Fruit fly (Drosophila melanogaster) whole organism, embryonic: ENCODE data around the gene CG4270.

Experiments used
- ATbp ChIP-seq: fragments of 200-800 bp; sonication (Bioruptor generic); optimal IDR thresholded peaks from 2 replicates; lab custom pipeline; 2017; ENCODE audit warnings: missing biosample characterization, mild to moderate bottlenecking, missing genetic modification characterization, missing genetic modification reagents
- B-H2 ChIP-seq: fragments of 200-800 bp; sonication (Bioruptor generic); optimal IDR thresholded peaks from 2 replicates; lab custom pipeline; 2018; ENCODE audit warnings: missing biosample characterization, mild to moderate bottlenecking, missing genetic modification characterization
- Blimp-1 ChIP-seq: fragments of 200-800 bp; sonication (Bioruptor generic); optimal IDR thresholded peaks from 3 replicates; lab custom pipeline; 2018; ENCODE audit warnings: missing biosample characterization, missing genetic modification characterization, mild to moderate bottlenecking, moderate library complexity, missing genetic modification reagents
- CG11398 ChIP-seq: fragments of 200-800 bp; sonication (Bioruptor generic); optimal IDR thresholded peaks from 2 replicates; lab custom pipeline; 2016; ENCODE audit warnings: missing biosample characterization, missing genetic modification characterization
- CG1233 ChIP-seq: fragments of 200-800 bp; sonication (Bioruptor generic); optimal IDR thresholded peaks from 4 replicates; lab custom pipeline; 2018; ENCODE audit warnings: missing biosample characterization, mild to moderate bottlenecking, missing genetic modification characterization
- CG12744 ChIP-seq: fragments of 200-800 bp; sonication (Bioruptor generic); optimal IDR thresholded peaks from 2 replicates; lab custom pipeline; 2016; ENCODE audit warnings: missing biosample characterization, missing genetic modification characterization
- CG12942 ChIP-seq: fragments of 200-800 bp; sonication (Bioruptor generic); optimal IDR thresholded peaks from 3 replicates; lab custom pipeline; 2016; ENCODE audit warnings: missing biosample characterization, missing genetic modification characterization
- CG14667 ChIP-seq: fragments of 200-800 bp; sonication (Bioruptor generic); IDR thresholded peaks from 2 replicates; pipeline ENCODE4 v1.3.6; 2022; ENCODE audit warnings: missing biosample characterization, missing genetic modification characterization
- CG15601 ChIP-seq: fragments of 200-800 bp; sonication (Bioruptor generic); optimal IDR thresholded peaks from 3 replicates; lab custom pipeline; 2019; ENCODE audit warnings: missing biosample characterization, mild to moderate bottlenecking, missing genetic modification characterization, moderate library complexity
- CG15696 ChIP-seq: fragments of 200-800 bp; sonication (Bioruptor generic); optimal IDR thresholded peaks from 2 replicates; lab custom pipeline; 2019; ENCODE audit warnings: missing biosample characterization, mild to moderate bottlenecking, missing genetic modification characterization, moderate library complexity
- CG16779 ChIP-seq: fragments of 200-800 bp; sonication (Bioruptor generic); IDR thresholded peaks from 2 replicates; pipeline ENCODE4 v1.3.6; 2022; ENCODE audit warnings: missing biosample characterization, missing genetic modification characterization
- CG17568 ChIP-seq: fragments of 200-800 bp; sonication (Bioruptor generic); optimal IDR thresholded peaks from 2 replicates; lab custom pipeline; 2018; ENCODE audit warnings: missing biosample characterization, mild to moderate bottlenecking, missing genetic modification characterization, moderate library complexity
- CG2199 ChIP-seq: fragments of 200-800 bp; sonication (Bioruptor generic); IDR thresholded peaks from 3 replicates; pipeline ENCODE4 v1.3.6; 2022; ENCODE audit warnings: missing biosample characterization, missing genetic modification characterization
- CG2875 ChIP-seq: fragments of 200-800 bp; sonication (Bioruptor generic); optimal IDR thresholded peaks from 2 replicates; lab custom pipeline; 2017; ENCODE audit warnings: missing biosample characterization, mild to moderate bottlenecking, missing genetic modification characterization, missing genetic modification reagents
- CG30403 ChIP-seq: fragments of 200-800 bp; sonication (Bioruptor generic); optimal IDR thresholded peaks from 3 replicates; lab custom pipeline; 2016; ENCODE audit warnings: missing biosample characterization, missing genetic modification characterization
- CG4360 ChIP-seq: fragments of 200-800 bp; sonication (Bioruptor generic); IDR thresholded peaks from 2 replicates; pipeline ENCODE4 v1.3.6; 2022; ENCODE audit warnings: missing biosample characterization, missing genetic modification characterization
- CG4707 ChIP-seq: fragments of 200-800 bp; sonication (Bioruptor generic); optimal IDR thresholded peaks from 2 replicates; lab custom pipeline; 2018; ENCODE audit warnings: missing biosample characterization, mild to moderate bottlenecking, missing genetic modification characterization, moderate library complexity
- CG4730 ChIP-seq: fragments of 200-800 bp; sonication (Bioruptor generic); IDR thresholded peaks from 2 replicates; pipeline ENCODE4 v1.3.6; 2022; ENCODE audit warnings: missing biosample characterization, missing genetic modification characterization
- CG5180 ChIP-seq: fragments of 200-800 bp; sonication (Bioruptor generic); optimal IDR thresholded peaks from 3 replicates; lab custom pipeline; 2017; ENCODE audit warnings: missing biosample characterization, missing genetic modification characterization, mild to moderate bottlenecking, moderate library complexity, missing genetic modification reagents
- CG6683 ChIP-seq: fragments of 200-800 bp; sonication (Bioruptor generic); optimal IDR thresholded peaks from 2 replicates; lab custom pipeline; 2017; ENCODE audit warnings: missing biosample characterization, mild to moderate bottlenecking, missing genetic modification characterization, missing genetic modification reagents
- CG6689 ChIP-seq: fragments of 200-800 bp; sonication (Bioruptor generic); IDR thresholded peaks from 2 replicates; pipeline ENCODE4 v1.3.6; 2022; ENCODE audit warnings: missing biosample characterization, missing genetic modification characterization
- CG7357 ChIP-seq: fragments of 200-800 bp; sonication (Bioruptor generic); IDR thresholded peaks from 3 replicates; pipeline ENCODE4 v1.3.6; 2022; ENCODE audit warnings: missing biosample characterization, missing genetic modification characterization
- CG9437 ChIP-seq: fragments of 200-800 bp; sonication (Bioruptor generic); optimal IDR thresholded peaks from 2 replicates; lab custom pipeline; 2018; ENCODE audit warnings: missing biosample characterization, mild to moderate bottlenecking, missing genetic modification characterization
- D19B ChIP-seq: fragments of 200-800 bp; sonication (Bioruptor generic); optimal IDR thresholded peaks from 2 replicates; lab custom pipeline; 2017; ENCODE audit warnings: missing biosample characterization, mild to moderate bottlenecking, missing genetic modification characterization
- Eip74EF ChIP-seq, 2 experiments: fragments of 200-800 bp in 1 of 2; fragments of >200 bp in 1 of 2; sonication (Bioruptor generic) in 1 of 2; optimal IDR thresholded peaks; 2 replicates each; lab custom pipeline; 2017 to 2019; ENCODE audit warnings: missing biosample characterization in 2 of 2, missing genetic modification characterization in 2 of 2, mild to moderate bottlenecking in 1 of 2, moderate library complexity in 1 of 2
- Gsc ChIP-seq: fragments of 200-800 bp; sonication (Bioruptor generic); IDR thresholded peaks from 2 replicates; pipeline ENCODE4 v1.3.6; 2022; ENCODE audit warnings: missing biosample characterization, missing genetic modification characterization
- Jarid2 ChIP-seq: fragments of 200-800 bp; sonication (Bioruptor generic); optimal IDR thresholded peaks from 3 replicates; lab custom pipeline; 2017; ENCODE audit warnings: mild to moderate bottlenecking, missing biosample characterization, missing genetic modification reagents, missing genetic modification characterization
- Rfx ChIP-seq: fragments of 200-800 bp; sonication (Bioruptor generic); IDR thresholded peaks from 2 replicates; pipeline ENCODE4 v1.3.6; 2022; ENCODE audit warnings: missing biosample characterization, missing genetic modification characterization
- ara ChIP-seq: fragments of 200-800 bp; sonication (Bioruptor generic); IDR thresholded peaks from 2 replicates; pipeline ENCODE4 v1.3.6; 2022; ENCODE audit warnings: missing biosample characterization, missing genetic modification characterization
- bsh ChIP-seq, 2 experiments: fragments of 200-800 bp; sonication (Bioruptor generic); optimal IDR thresholded peaks; 2 replicates each; lab custom pipeline; 2017 to 2018; ENCODE audit warnings: mild to moderate bottlenecking in 2 of 2, missing biosample characterization in 2 of 2, missing genetic modification characterization in 2 of 2, moderate library complexity in 1 of 2
- cato ChIP-seq: fragments of 200-800 bp; sonication (Bioruptor generic); optimal IDR thresholded peaks from 2 replicates; lab custom pipeline; 2016; ENCODE audit warnings: missing biosample characterization, missing genetic modification characterization, borderline replicate concordance
- cg ChIP-seq: fragments of 200-800 bp; sonication (Bioruptor generic); optimal IDR thresholded peaks from 3 replicates; lab custom pipeline; 2019; ENCODE audit warnings: missing biosample characterization, mild to moderate bottlenecking, missing genetic modification characterization, moderate library complexity
- crc ChIP-seq: fragments of 200-800 bp; sonication (Bioruptor generic); optimal IDR thresholded peaks from 2 replicates; lab custom pipeline; 2016; ENCODE audit warnings: missing biosample characterization, missing genetic modification characterization
- dan ChIP-seq: fragments of 200-800 bp; sonication (Bioruptor generic); IDR thresholded peaks from 2 replicates; pipeline ENCODE4 v1.3.6; 2022; ENCODE audit warnings: missing biosample characterization, missing genetic modification characterization
- ftz-f1 ChIP-seq: fragments of 200-800 bp; sonication (Bioruptor generic); optimal IDR thresholded peaks from 2 replicates; lab custom pipeline; 2016; ENCODE audit warnings: missing biosample characterization, missing genetic modification characterization
- gcm ChIP-seq: fragments of 200-800 bp; sonication (Bioruptor generic); optimal IDR thresholded peaks from 2 replicates; lab custom pipeline; 2019; ENCODE audit warnings: missing biosample characterization, mild to moderate bottlenecking, missing genetic modification characterization, moderate library complexity
- gcm2 ChIP-seq: fragments of 200-800 bp; sonication (Bioruptor generic); optimal IDR thresholded peaks from 2 replicates; lab custom pipeline; 2016; ENCODE audit warnings: missing biosample characterization, missing genetic modification characterization
- ind ChIP-seq: fragments of 200-800 bp; sonication (Bioruptor generic); optimal IDR thresholded peaks from 3 replicates; lab custom pipeline; 2016; ENCODE audit warnings: missing biosample characterization, missing genetic modification characterization
- nom ChIP-seq: fragments of 200-800 bp; sonication (Bioruptor generic); optimal IDR thresholded peaks from 2 replicates; lab custom pipeline; 2017; ENCODE audit warnings: missing biosample characterization, missing genetic modification characterization, mild to moderate bottlenecking, moderate library complexity, missing genetic modification reagents
- onecut ChIP-seq: fragments of 200-800 bp; sonication (Bioruptor generic); IDR thresholded peaks from 2 replicates; pipeline ENCODE4 v1.3.6; 2022; ENCODE audit warnings: missing biosample characterization, missing genetic modification characterization
- prd ChIP-seq, 3 experiments: fragments of >200 bp in 2 of 3; fragments of 200-800 bp in 1 of 3; sonication (Bioruptor generic) in 1 of 3; optimal IDR thresholded peaks in 2 of 3; IDR thresholded peaks in 1 of 3; 2 replicates in 2 of 3; 3 replicates in 1 of 3; pipeline versions ENCODE4 v1.3.6 to Lab custom; 2017 to 2022; ENCODE audit warnings: missing biosample characterization in 1 of 3, missing genetic modification characterization in 1 of 3
- pzg ChIP-seq: fragments of 200-800 bp; sonication (Bioruptor generic); optimal IDR thresholded peaks from 3 replicates; lab custom pipeline; 2018; ENCODE audit warnings: missing biosample characterization, mild to moderate bottlenecking, missing genetic modification characterization, moderate library complexity
- sc ChIP-seq, 3 experiments: fragments of >200 bp in 2 of 3; fragments of 200-800 bp in 1 of 3; sonication (Bioruptor generic) in 1 of 3; optimal IDR thresholded peaks; 2 replicates in 2 of 3; 3 replicates in 1 of 3; lab custom pipeline; 2017; ENCODE audit warnings: mild to moderate bottlenecking in 1 of 3, missing biosample characterization in 1 of 3, missing genetic modification characterization in 1 of 3, missing genetic modification reagents in 1 of 3
- sens ChIP-seq: fragments of 200-800 bp; sonication (Bioruptor generic); peaks from one replicate; lab custom pipeline; 2016; ENCODE audit warnings: missing biosample characterization, missing genetic modification characterization
- sim ChIP-seq: fragments of 200-800 bp; sonication (Bioruptor generic); IDR thresholded peaks from 2 replicates; pipeline ENCODE4 v1.3.6; 2022; ENCODE audit warnings: missing biosample characterization, missing genetic modification characterization
- sqz ChIP-seq: fragments of 200-800 bp; sonication (Bioruptor generic); optimal IDR thresholded peaks from 3 replicates; lab custom pipeline; 2018; ENCODE audit warnings: missing biosample characterization, mild to moderate bottlenecking, missing genetic modification characterization
- ssp ChIP-seq: fragments of 200-800 bp; sonication (Bioruptor generic); IDR thresholded peaks from 2 replicates; pipeline ENCODE4 v1.3.6; 2022; ENCODE audit warnings: missing biosample characterization, missing genetic modification characterization
- z ChIP-seq: fragments of 200-800 bp; sonication (Bioruptor generic); IDR thresholded peaks from 3 replicates; pipeline ENCODE4 v1.3.6; 2022; ENCODE audit warnings: missing biosample characterization, missing genetic modification characterization
- zfh1 ChIP-seq: fragments of 200-800 bp; sonication (Bioruptor generic); IDR thresholded peaks from 3 replicates; pipeline ENCODE4 v1.3.6; 2022; ENCODE audit warnings: missing biosample characterization, missing genetic modification characterization

The CG4270 gene

DNA sequence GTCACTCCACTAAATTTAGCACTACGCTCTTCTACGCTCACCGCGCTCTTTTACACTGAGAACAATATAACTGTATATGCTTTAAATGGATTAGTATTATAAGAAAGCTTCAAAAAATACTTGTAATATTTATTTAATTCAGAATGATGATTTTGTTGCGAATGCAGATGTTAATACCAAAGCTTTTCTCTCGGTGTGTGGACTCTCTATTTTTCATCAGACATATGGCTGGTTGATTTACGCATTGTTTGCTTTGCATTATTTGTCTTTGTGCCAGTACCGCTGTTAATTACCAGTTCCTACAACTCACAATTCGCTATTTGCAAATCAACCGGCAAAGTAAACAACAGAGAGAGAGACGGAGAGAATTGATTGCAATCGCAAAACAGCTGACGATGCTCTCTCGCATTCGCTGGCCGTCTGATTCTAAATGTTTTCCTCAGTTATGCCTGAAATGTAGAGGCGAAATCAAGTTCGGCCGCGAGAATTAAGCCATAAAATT lies 41.5 kb upstream of the CG4270 start (continued):
- TF ChIP-seq CG17568 (GFP tag; lab: Kevin White, UChicago) = peak; percentile 93
- TF ChIP-seq ftz-f1 (GFP tag; lab: Kevin White, UChicago) = peak; percentile 68
- peak; percentile 95 for TF ChIP-seq CG4730
- no peak for TF ChIP-seq prd (optimal IDR thresholded peaks at IDR 0.05; lab: Kevin White, UChicago)
- peak; percentile 98 for TF ChIP-seq prd (GFP tag; IDR thresholded peaks at IDR 0.05; lab: Robert Waterston, UW)
- peak; percentile 88 for TF ChIP-seq CG6683 (GFP tag; lab: Kevin White, UChicago)
- TF ChIP-seq CG14667 (GFP tag; lab: Robert Waterston, UW) = peak; percentile 96
- peak; percentile 93 for TF ChIP-seq CG12744
- TF ChIP-seq CG16779 (GFP tag; lab: Robert Waterston, UW) = peak; percentile 96
- TF ChIP-seq B-H2 (GFP tag; lab: Kevin White, UChicago) = peak; percentile 94
- peak; percentile 95 for TF ChIP-seq CG12942 (GFP tag; lab: Kevin White, UChicago)
- peak; percentile 78 for TF ChIP-seq sqz (GFP tag; lab: Kevin White, UChicago)
- peak; percentile 94 for TF ChIP-seq CG2875 (GFP tag; lab: Kevin White, UChicago)
- peak; percentile 95 for TF ChIP-seq gcm
- TF ChIP-seq CG15601 (tag; lab: Kevin White, UChicago) = peak; percentile 89
- TF ChIP-seq Rfx (GFP tag; lab: Robert Waterston, UW) = peak; percentile 99
- peak; percentile 86 for TF ChIP-seq CG5180 (GFP tag; lab: Kevin White, UChicago)
- TF ChIP-seq cato = peak; percentile 92
- peak; percentile 96 for TF ChIP-seq CG2199 (GFP tag; lab: Robert Waterston, UW)
- TF ChIP-seq Eip74EF (GFP tag; optimal IDR thresholded peaks at IDR 0.05; lab: Kevin White, UChicago) = peak in 1 of 2 experiments; percentile 92
- no peak for TF ChIP-seq sc (optimal IDR thresholded peaks at IDR 0.05; lab: Kevin White, UChicago)
- peak; percentile 93 for TF ChIP-seq sc (GFP tag; optimal IDR thresholded peaks at IDR 0.05; lab: Kevin White, UChicago)
- peak; percentile 92 for TF ChIP-seq onecut (GFP tag; lab: Robert Waterston, UW)
- TF ChIP-seq sim (GFP tag; lab: Robert Waterston, UW) = peak; percentile 93
- TF ChIP-seq ssp (GFP tag; lab: Robert Waterston, UW) = peak; percentile 93
- peak; percentile 96 for TF ChIP-seq ATbp (GFP tag; lab: Kevin White, UChicago)
- TF ChIP-seq CG30403 (GFP tag; lab: Kevin White, UChicago) = peak; percentile 97
- TF ChIP-seq Blimp-1 (GFP tag; lab: Kevin White, UChicago) = peak; percentile 91
- TF ChIP-seq CG4707 = peak; percentile 84
- peak; percentile 91 for TF ChIP-seq crc (GFP tag; lab: Kevin White, UChicago)
- TF ChIP-seq nom (GFP tag; lab: Kevin White, UChicago) = peak; percentile 96
- TF ChIP-seq CG11398 (GFP tag; lab: Kevin White, UChicago) = peak; percentile 90
- peak; percentile 87 for TF ChIP-seq CG7357
- TF ChIP-seq CG4360 = peak; percentile 80
- TF ChIP-seq zfh1 (GFP tag; lab: Robert Waterston, UW) = peak; percentile 98
- TF ChIP-seq CG6689 = peak; percentile 97
- peak; percentile 81; the same call in 1 of the 2 replicates for TF ChIP-seq Gsc (GFP tag; lab: Robert Waterston, UW)
- TF ChIP-seq ara = peak; percentile 97
- peak; percentile 68 for TF ChIP-seq Jarid2 (GFP tag; lab: Kevin White, UChicago)
- peak; percentile 86 for TF ChIP-seq D19B
- peak; percentile 26 for TF ChIP-seq pzg (GFP tag; lab: Kevin White, UChicago)
- peak; percentile 93 for TF ChIP-seq CG9437
- TF ChIP-seq z (GFP tag; lab: Robert Waterston, UW) = peak; percentile 81
- peak; percentile 95 for TF ChIP-seq CG1233 (GFP tag; lab: Kevin White, UChicago)
- peak; percentile 99 for TF ChIP-seq sens (GFP tag; lab: Kevin White, UChicago)
- peak; percentile 85 for TF ChIP-seq dan (GFP tag; lab: Robert Waterston, UW)
- TF ChIP-seq ind (GFP tag; lab: Kevin White, UChicago) = peak; percentile 94
- peak; percentile 95 to 96 for TF ChIP-seq bsh (GFP tag; optimal IDR thresholded peaks at IDR 0.05; lab: Kevin White, UChicago)
- peak; percentile 85 for TF ChIP-seq gcm2
- peak; percentile 87 for TF ChIP-seq CG15696 (tag; lab: Kevin White, UChicago)
- no peak for TF ChIP-seq cg (GFP tag; lab: Kevin White, UChicago)
